Worm (Caenorhabditis elegans): ENCODE results near the gene K07E8.6.
"Not testable (repeated sequence)": the region's sequence is repeated elsewhere in the genome, so short reads cannot be mapped to it uniquely, and the experiment has no call there.

K07E8.6 gene

ce11 chrII:627913-628312, 11.5 kb downstream of the K07E8.6 start:
- no peak for TF ChIP-seq unc-62 (GFP tag; optimal IDR thresholded peaks at IDR 0.05)

ce11 chrII:627205-627604, 12.2 kb downstream of the K07E8.6 start, which contains the start of gene arrd-1:
TSS of gene arrd-1 (plus strand) at chrII:627505.
- TF ChIP-seq unc-62 (GFP tag; optimal IDR thresholded peaks at IDR 0.05) = no peak

DNA sequence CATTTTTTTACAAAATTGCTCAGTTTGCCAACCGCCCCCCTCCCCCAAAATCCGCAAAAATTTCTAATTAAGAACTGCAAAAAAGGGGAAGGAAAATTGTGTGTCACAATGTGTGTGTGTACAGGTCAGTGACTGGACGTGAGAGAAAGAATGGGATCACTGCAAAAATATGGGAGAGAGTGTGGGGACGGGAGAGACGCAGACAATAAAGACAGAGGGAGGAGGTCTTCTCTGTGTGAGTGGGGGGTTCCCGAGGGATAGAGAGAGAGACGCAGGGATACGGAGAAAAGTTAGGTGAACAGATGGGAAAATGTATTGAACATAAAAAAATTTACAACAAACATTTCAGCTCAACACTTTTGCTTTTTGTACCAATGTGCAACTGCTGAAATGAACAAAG, 13.4 kb downstream of the K07E8.6 start:
- no peak for TF ChIP-seq unc-62 (GFP tag; optimal IDR thresholded peaks at IDR 0.05)

DNA sequence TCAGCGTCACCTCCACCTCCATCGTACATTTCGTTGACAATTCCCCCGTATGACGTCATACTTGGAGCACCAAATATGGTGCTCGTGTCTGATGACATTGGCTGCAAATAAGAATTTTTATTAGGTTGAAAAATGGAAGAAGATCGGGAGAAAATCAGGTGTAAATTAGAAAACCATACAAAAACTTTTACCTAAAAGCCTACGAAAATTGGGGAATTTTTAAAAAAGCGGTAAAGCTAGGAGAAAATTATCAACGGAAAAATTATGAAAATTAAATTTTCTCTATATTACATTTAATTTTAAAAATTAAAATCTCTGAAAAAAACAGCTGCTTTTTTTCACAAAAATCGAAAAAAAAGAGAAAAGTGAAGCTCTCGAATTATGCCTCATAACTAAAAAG, 14.9 kb downstream of the K07E8.6 start, which contains the start of gene T04B8.5:
T04B8.5 (minus strand) TSS at position 101 of the 400 bp plus-strand sequence.
- TF ChIP-seq unc-62 (GFP tag; optimal IDR thresholded peaks at IDR 0.05) = no peak

DNA sequence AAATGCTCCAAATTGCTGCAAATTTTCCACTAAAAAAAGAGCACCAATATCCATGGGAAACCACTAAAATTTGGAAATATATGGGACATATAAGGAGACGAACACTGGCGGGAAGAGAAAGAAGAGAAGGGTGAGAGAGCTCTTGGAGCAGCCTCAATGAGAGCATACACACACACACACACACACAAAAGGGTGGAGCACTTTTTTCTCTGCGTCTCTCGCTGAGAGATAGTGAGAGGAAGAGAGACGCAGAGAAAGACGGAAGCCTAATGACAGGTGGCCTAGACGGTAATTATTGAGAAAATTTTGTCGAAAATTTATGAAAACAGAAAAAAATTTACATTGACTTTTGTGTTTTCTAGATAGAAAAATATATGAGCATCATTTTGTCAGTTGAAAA, 16.9 kb downstream of the K07E8.6 start:
- TF ChIP-seq unc-62 (GFP tag; optimal IDR thresholded peaks at IDR 0.05) = no peak

DNA sequence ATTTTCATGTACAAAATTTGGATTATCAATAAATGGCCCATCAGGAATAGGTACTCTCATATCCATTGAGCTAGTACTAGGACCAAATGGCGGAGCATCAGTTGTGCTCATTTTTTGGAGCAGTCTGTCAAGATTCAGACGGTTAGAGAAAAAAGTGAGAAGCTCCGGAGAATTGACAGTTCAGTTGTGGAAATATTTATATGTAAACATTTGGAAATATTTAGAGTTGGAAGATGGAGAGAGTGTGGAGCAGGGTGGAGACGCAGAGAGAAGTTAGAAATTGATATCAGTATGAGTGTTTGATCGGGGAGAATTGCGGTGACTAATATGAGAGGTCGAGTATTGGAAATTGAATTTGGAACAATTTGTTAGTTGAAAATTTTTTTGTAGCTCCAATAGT, 18.2 kb downstream of the K07E8.6 start:
- TF ChIP-seq unc-62 (GFP tag; optimal IDR thresholded peaks at IDR 0.05) = no peak

ce11 chrII:614701-615100, 24.7 kb downstream of the K07E8.6 start:
- TF ChIP-seq unc-62 (GFP tag; optimal IDR thresholded peaks at IDR 0.05) = no peak

ce11 chrII:612361-612760, 27.0 kb downstream of the K07E8.6 start, which contains the start of gene clec-118:
TSS of gene clec-118 (minus strand) at chrII:612461.
- TF ChIP-seq unc-62 (GFP tag; optimal IDR thresholded peaks at IDR 0.05) = not testable (repeated sequence)

- no peak for TF ChIP-seq unc-62 (GFP tag; optimal IDR thresholded peaks at IDR 0.05)
These were observed 30.6 kb downstream of the K07E8.6 start, which contains the start of gene W04H10.1 for ce11 chrII:608757-609156. TSS of gene W04H10.1 (plus strand) at chrII:609057.

- no peak for TF ChIP-seq unc-62 (GFP tag; optimal IDR thresholded peaks at IDR 0.05)
These were observed 31.0 kb downstream of the K07E8.6 start, which contains the start of gene W04H10.6 for ce11 chrII:608341-608740. TSS of gene W04H10.6 (minus strand) at chrII:608441.

ce11 chrII:606033-606432, 33.3 kb downstream of the K07E8.6 start, which contains the start of gene W04H10.5:
TSS of gene W04H10.5 (plus strand) at chrII:606333.
- TF ChIP-seq unc-62 (GFP tag; optimal IDR thresholded peaks at IDR 0.05) = no peak

DNA sequence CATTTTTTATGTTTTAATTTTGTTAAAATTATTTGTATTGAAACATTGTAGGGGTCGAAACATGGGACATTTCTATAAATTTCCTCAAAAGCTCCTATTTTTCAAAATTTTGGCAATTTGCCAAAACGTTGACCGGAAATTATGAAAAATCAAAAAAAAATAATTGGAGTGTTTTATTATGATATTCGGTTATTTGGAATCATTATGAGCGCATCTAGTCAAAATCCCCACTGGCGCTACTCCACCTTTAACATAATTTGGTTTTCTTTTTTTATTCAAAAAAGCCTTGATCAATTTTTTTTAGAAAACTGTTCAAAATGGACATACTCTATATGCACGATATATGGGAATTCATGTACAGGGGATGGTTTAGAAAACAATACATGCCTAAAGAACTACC, 34.1 kb downstream of the K07E8.6 start, which contains the start of gene W04H10.2:
W04H10.2 (plus strand) TSS at position 301 of the 400 bp plus-strand sequence.
- TF ChIP-seq unc-62 (GFP tag; optimal IDR thresholded peaks at IDR 0.05) = no peak

DNA sequence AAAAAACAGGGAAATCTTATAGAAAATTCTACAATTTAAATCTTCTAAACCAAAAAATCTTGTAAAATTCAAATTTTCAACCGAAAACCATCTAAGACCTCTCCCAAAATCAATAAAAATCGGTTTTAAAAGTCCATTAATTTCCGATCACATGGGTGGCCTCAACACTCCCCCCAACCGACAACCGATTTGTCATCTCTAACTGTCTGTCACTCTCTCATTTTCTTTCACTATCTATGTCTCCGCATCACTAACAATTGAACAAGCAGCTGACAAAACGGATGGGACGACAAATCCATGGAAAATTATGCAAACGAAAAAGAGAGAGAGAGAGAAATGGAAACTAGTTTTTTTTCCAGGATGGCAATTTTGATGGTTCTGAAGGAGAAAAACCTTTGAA, 36.4 kb downstream of the K07E8.6 start:
- no peak for TF ChIP-seq unc-62 (GFP tag; optimal IDR thresholded peaks at IDR 0.05)

- no peak for TF ChIP-seq unc-62 (GFP tag; optimal IDR thresholded peaks at IDR 0.05)
These were observed 37.3 kb downstream of the K07E8.6 start, which contains the start of gene nhl-3 for ce11 chrII:602020-602419. TSS of gene nhl-3 (minus strand) at chrII:602120.

DNA sequence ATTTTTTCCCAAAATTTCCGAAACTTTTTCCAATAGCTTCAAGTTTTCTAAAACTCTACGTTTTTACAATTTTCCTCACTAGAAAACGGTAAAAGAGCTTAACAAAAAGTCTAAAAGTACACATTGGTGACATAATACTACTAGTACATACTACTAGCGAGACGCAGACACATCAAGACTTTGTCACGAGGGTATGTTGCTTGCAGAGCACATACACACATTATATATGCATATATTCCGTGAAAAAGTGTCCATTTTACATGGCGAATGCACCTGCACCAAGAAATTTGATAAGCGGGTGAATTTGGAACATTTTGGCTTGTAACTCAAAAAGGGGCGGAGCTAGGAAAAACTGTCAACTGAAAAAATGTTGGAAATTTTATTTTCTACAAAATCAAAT, 38.1 kb downstream of the K07E8.6 start:
- no peak for TF ChIP-seq unc-62 (GFP tag; optimal IDR thresholded peaks at IDR 0.05)

ce11 chrII:596702-597101, 42.7 kb downstream of the K07E8.6 start:
- no peak for TF ChIP-seq unc-62 (GFP tag; optimal IDR thresholded peaks at IDR 0.05)

ce11 chrII:593221-593620, 46.1 kb downstream of the K07E8.6 start, which contains the start of gene W08F4.1:
TSS of gene W08F4.1 (plus strand) at chrII:593521.
- not testable (repeated sequence) for TF ChIP-seq unc-62 (GFP tag; optimal IDR thresholded peaks at IDR 0.05)

DNA sequence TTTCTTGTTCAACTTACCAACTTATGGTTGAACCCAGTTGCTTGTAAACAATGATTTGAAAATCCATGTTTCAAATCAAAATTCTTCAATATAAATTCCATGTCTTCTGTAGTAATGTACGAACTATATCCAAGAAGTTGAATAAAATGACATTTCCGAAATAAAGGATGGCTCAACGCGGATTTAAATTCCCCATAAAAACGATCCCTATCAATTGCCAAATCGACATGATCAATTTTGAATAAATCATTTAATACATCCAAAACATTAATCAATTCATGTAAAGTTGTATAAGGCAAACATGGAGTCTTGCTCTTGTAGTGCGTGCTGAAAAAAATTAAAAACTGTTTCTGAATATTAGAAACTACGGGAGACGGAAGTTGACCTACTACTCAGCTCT, 48.3 kb downstream of the K07E8.6 start, which contains the start of gene W08F4.10:
W08F4.10 (minus strand) TSS at position 101 of the 400 bp plus-strand sequence.
- no peak for TF ChIP-seq unc-62 (GFP tag; optimal IDR thresholded peaks at IDR 0.05)

Measured in whole organism, dauer.